Worm (Caenorhabditis elegans): ENCODE data around the gene srh-145.

DNA sequence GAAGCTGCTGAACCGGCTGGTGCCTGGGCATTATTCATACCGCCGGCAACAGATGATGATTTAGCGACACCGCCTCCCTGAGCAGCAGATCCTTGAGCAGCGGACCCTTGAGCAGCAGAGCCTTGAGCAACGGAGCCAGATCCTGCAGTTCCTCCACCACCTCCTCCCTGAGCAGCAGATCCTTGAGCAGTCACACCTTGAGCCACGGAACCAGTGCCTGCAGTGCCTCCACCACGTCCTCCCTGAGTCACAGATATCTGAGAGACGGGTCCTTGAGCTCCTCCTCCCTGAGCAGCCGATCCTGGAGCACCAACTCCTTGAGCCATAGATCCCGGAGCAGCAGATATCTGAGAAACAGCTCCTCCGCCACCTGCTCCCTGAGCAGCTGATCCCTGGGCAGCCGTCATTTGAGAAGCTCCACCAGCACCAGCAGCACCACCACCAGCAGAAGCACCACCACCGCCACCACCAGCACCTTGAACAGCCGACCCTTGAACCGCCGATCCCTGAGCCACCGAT lies 34.0 kb upstream of the srh-145 start:
- TF ChIP-seq pha-4 (tag; optimal IDR thresholded peaks at IDR 0.05) (no peak), sem-2 (GFP tag; optimal IDR thresholded peaks at IDR 0.05) (no peak), cnd-1 (tag; optimal IDR thresholded peaks at IDR 0.05) (no peak), lin-13 (tag; optimal IDR thresholded peaks at IDR 0.05) (no peak), nhr-12 (tag; optimal IDR thresholded peaks at IDR 0.05) (no peak), ces-1 (GFP tag; optimal IDR thresholded peaks at IDR 0.05) (no peak), nhr-28 (tag; optimal IDR thresholded peaks at IDR 0.05) (no peak)

All from whole organism, mixed stage, embryonic.